Fruit fly (Drosophila melanogaster) whole organism, embryonic: Measurements from ENCODE around the gene Iyd.

ENCODE experiments used
- Aef1 ChIP-seq: fragments of 200-800 bp; sonication (Bioruptor generic); IDR thresholded peaks from 3 replicates; pipeline ENCODE4 v1.3.6; 2022; ENCODE audit warnings: missing biosample characterization, missing genetic modification characterization
- B-H1 ChIP-seq: fragments of 200-800 bp; sonication (Bioruptor generic); IDR thresholded peaks from 3 replicates; pipeline ENCODE4 v1.3.6; 2022; ENCODE audit warnings: missing biosample characterization, missing genetic modification characterization
- CG12155 ChIP-seq: fragments of 200-800 bp; sonication (Bioruptor generic); optimal IDR thresholded peaks from 3 replicates; lab custom pipeline; 2016; ENCODE audit warnings: missing biosample characterization, missing genetic modification characterization
- CG13123 ChIP-seq: fragments of 200-800 bp; sonication (Bioruptor generic); optimal IDR thresholded peaks from 2 replicates; lab custom pipeline; 2016; ENCODE audit warnings: missing biosample characterization, missing genetic modification characterization
- CG15073 ChIP-seq: fragments of 200-800 bp; sonication (Bioruptor generic); optimal IDR thresholded peaks from 2 replicates; lab custom pipeline; 2016; ENCODE audit warnings: missing biosample characterization, missing genetic modification characterization
- CG16779 ChIP-seq: fragments of 200-800 bp; sonication (Bioruptor generic); IDR thresholded peaks from 2 replicates; pipeline ENCODE4 v1.3.6; 2022; ENCODE audit warnings: missing biosample characterization, missing genetic modification characterization
- CG17359 ChIP-seq: fragments of 200-800 bp; sonication (Bioruptor generic); optimal IDR thresholded peaks from 3 replicates; lab custom pipeline; 2018; ENCODE audit warnings: missing biosample characterization, mild to moderate bottlenecking, missing genetic modification characterization, moderate library complexity
- CG17802 ChIP-seq: fragments of 200-800 bp; sonication (Bioruptor generic); optimal IDR thresholded peaks from 2 replicates; lab custom pipeline; 2018; ENCODE audit warnings: missing biosample characterization, mild to moderate bottlenecking, missing genetic modification characterization, moderate library complexity
- CG18764 ChIP-seq: fragments of 200-800 bp; sonication (Bioruptor generic); optimal IDR thresholded peaks from 3 replicates; lab custom pipeline; 2016; ENCODE audit warnings: missing biosample characterization, missing genetic modification characterization
- CG3163 ChIP-seq: fragments of 200-800 bp; sonication (Bioruptor generic); optimal IDR thresholded peaks from 3 replicates; lab custom pipeline; 2016; ENCODE audit warnings: missing biosample characterization, missing genetic modification characterization
- CG33213 ChIP-seq: fragments of 200-800 bp; sonication (Bioruptor generic); optimal IDR thresholded peaks from 3 replicates; lab custom pipeline; 2016; ENCODE audit warnings: missing biosample characterization, missing genetic modification characterization
- CG42726 ChIP-seq: fragments of 200-800 bp; sonication (Bioruptor generic); IDR thresholded peaks from 2 replicates; pipeline ENCODE4 v1.3.6; 2022; ENCODE audit warnings: missing biosample characterization, missing genetic modification characterization; ENCODE audit not compliant: partially characterized antibody
- CG4617 ChIP-seq: fragments of 200-800 bp; sonication (Bioruptor generic); optimal IDR thresholded peaks from 3 replicates; lab custom pipeline; 2016; ENCODE audit warnings: missing biosample characterization, missing genetic modification characterization, borderline replicate concordance
- CG8281 ChIP-seq: fragments of 200-800 bp; sonication (Bioruptor generic); optimal IDR thresholded peaks from 2 replicates; lab custom pipeline; 2018; ENCODE audit warnings: missing biosample characterization, mild to moderate bottlenecking, missing genetic modification characterization, moderate library complexity
- D ChIP-seq, 2 experiments: fragments of 200-800 bp in 1 of 2; fragments of >200 bp in 1 of 2; sonication (Bioruptor generic) in 1 of 2; optimal IDR thresholded peaks; 2 replicates in 1 of 2; 3 replicates in 1 of 2; lab custom pipeline; 2017; ENCODE audit warnings: mild to moderate bottlenecking in 1 of 2, missing biosample characterization in 1 of 2, missing genetic modification characterization in 1 of 2, missing genetic modification reagents in 1 of 2
- GATAe ChIP-seq: fragments of 200-800 bp; sonication (Bioruptor generic); conservative IDR thresholded peaks from 2 replicates; pipeline ENCODE4 v1.3.6; 2022; ENCODE audit warnings: missing biosample characterization, missing genetic modification characterization
- HLH4C ChIP-seq: fragments of 200-800 bp; sonication (Bioruptor generic); IDR thresholded peaks from 3 replicates; pipeline ENCODE4 v1.3.6; 2022; ENCODE audit warnings: missing biosample characterization, missing genetic modification characterization; ENCODE audit not compliant: partially characterized antibody
- Hr3 ChIP-seq: fragments of 200-800 bp; sonication (Bioruptor generic); optimal IDR thresholded peaks from 3 replicates; lab custom pipeline; 2016; ENCODE audit warnings: missing biosample characterization, missing genetic modification characterization
- Med ChIP-seq: fragments of 200-800 bp; sonication (Bioruptor generic); peaks from one replicate; lab custom pipeline; 2016; ENCODE audit warnings: missing biosample characterization, missing genetic modification characterization, mild to moderate bottlenecking, inconsistent platforms, moderate library complexity
- Mes4 ChIP-seq: fragments of 200-800 bp; sonication (Bioruptor generic); optimal IDR thresholded peaks from 2 replicates; lab custom pipeline; 2016; ENCODE audit warnings: missing biosample characterization, missing genetic modification characterization
- Neu2 ChIP-seq: fragments of 200-800 bp; sonication (Bioruptor generic); optimal IDR thresholded peaks from 3 replicates; lab custom pipeline; 2016; ENCODE audit warnings: missing biosample characterization, missing genetic modification characterization, borderline replicate concordance
- Nf-YB ChIP-seq: fragments of 200-800 bp; sonication (Bioruptor generic); optimal IDR thresholded peaks from 3 replicates; lab custom pipeline; 2019; ENCODE audit warnings: missing biosample characterization, mild to moderate bottlenecking, missing genetic modification characterization, moderate library complexity
- Scr ChIP-seq: fragments of 200-800 bp; sonication (Bioruptor generic); IDR thresholded peaks from 2 replicates; pipeline ENCODE4 v1.3.6; 2022; ENCODE audit warnings: missing biosample characterization, missing genetic modification characterization; ENCODE audit not compliant: partially characterized antibody
- ap ChIP-seq: fragments of 200-800 bp; sonication (Bioruptor generic); IDR thresholded peaks from 2 replicates; pipeline ENCODE4 v1.3.6; 2022; ENCODE audit warnings: missing biosample characterization, missing genetic modification characterization
- chm ChIP-seq: fragments of 200-800 bp; sonication (Bioruptor generic); IDR thresholded peaks from 2 replicates; pipeline ENCODE4 v1.3.6; 2022; ENCODE audit warnings: missing biosample characterization, missing genetic modification characterization
- crol ChIP-seq: fragments of 200-800 bp; sonication (Bioruptor generic); IDR thresholded peaks from 2 replicates; pipeline ENCODE4 v1.3.6; 2022; ENCODE audit warnings: missing biosample characterization, missing genetic modification characterization
- da ChIP-seq: fragments of 200-800 bp; sonication (Bioruptor generic); optimal IDR thresholded peaks from 2 replicates; lab custom pipeline; 2016; ENCODE audit warnings: missing biosample characterization, missing genetic modification characterization
- dmrt99B ChIP-seq: fragments of 200-800 bp; sonication (Bioruptor generic); optimal IDR thresholded peaks from 2 replicates; lab custom pipeline; 2018; ENCODE audit warnings: missing biosample characterization, mild to moderate bottlenecking, missing genetic modification characterization, moderate library complexity
- en ChIP-seq: fragments of 200-800 bp; sonication (Bioruptor generic); optimal IDR thresholded peaks from 2 replicates; lab custom pipeline; 2016; ENCODE audit warnings: missing biosample characterization, missing genetic modification characterization
- fd3F ChIP-seq: fragments of 200-800 bp; sonication (Bioruptor generic); optimal IDR thresholded peaks from 2 replicates; lab custom pipeline; 2018; ENCODE audit warnings: missing biosample characterization, mild to moderate bottlenecking, missing genetic modification characterization, moderate library complexity
- fru ChIP-seq: fragments of >200 bp; optimal IDR thresholded peaks from 2 replicates; lab custom pipeline; 2017
- gcm2 ChIP-seq: fragments of 200-800 bp; sonication (Bioruptor generic); optimal IDR thresholded peaks from 2 replicates; lab custom pipeline; 2016; ENCODE audit warnings: missing biosample characterization, missing genetic modification characterization
- inv ChIP-seq: fragments of 200-800 bp; sonication (Bioruptor generic); IDR thresholded peaks from 2 replicates; pipeline ENCODE4 v1.3.6; 2022; ENCODE audit warnings: missing biosample characterization, missing genetic modification characterization; ENCODE audit not compliant: partially characterized antibody
- ken ChIP-seq: fragments of 200-800 bp; sonication (Bioruptor generic); IDR thresholded peaks from 3 replicates; pipeline ENCODE4 v1.3.6; 2022; ENCODE audit warnings: missing biosample characterization, missing genetic modification characterization
- lbe ChIP-seq: fragments of 200-800 bp; sonication (Bioruptor generic); optimal IDR thresholded peaks from 2 replicates; lab custom pipeline; 2016; ENCODE audit warnings: missing biosample characterization, mild to moderate bottlenecking, missing genetic modification characterization
- luna ChIP-seq: fragments of 200-800 bp; sonication (Bioruptor generic); optimal IDR thresholded peaks from 2 replicates; lab custom pipeline; 2016; ENCODE audit warnings: missing biosample characterization, missing genetic modification characterization
- nerfin-2 ChIP-seq: fragments of 200-800 bp; sonication (Bioruptor generic); IDR thresholded peaks from 2 replicates; pipeline ENCODE4 v1.3.6; 2022; ENCODE audit warnings: missing biosample characterization, missing genetic modification characterization; ENCODE audit not compliant: partially characterized antibody
- nom ChIP-seq: fragments of 200-800 bp; sonication (Bioruptor generic); optimal IDR thresholded peaks from 2 replicates; lab custom pipeline; 2017; ENCODE audit warnings: missing biosample characterization, missing genetic modification characterization, mild to moderate bottlenecking, moderate library complexity, missing genetic modification reagents
- onecut ChIP-seq: fragments of 200-800 bp; sonication (Bioruptor generic); IDR thresholded peaks from 2 replicates; pipeline ENCODE4 v1.3.6; 2022; ENCODE audit warnings: missing biosample characterization, missing genetic modification characterization
- phol ChIP-seq: fragments of 200-800 bp; sonication (Bioruptor generic); optimal IDR thresholded peaks from 3 replicates; lab custom pipeline; 2018; ENCODE audit warnings: missing biosample characterization, mild to moderate bottlenecking, missing genetic modification characterization, moderate library complexity
- pum ChIP-seq: fragments of 200-800 bp; sonication (Bioruptor generic); optimal IDR thresholded peaks from 2 replicates; lab custom pipeline; 2016; ENCODE audit warnings: missing biosample characterization, missing genetic modification characterization
- ranshi ChIP-seq: fragments of 200-800 bp; sonication (Bioruptor generic); IDR thresholded peaks from 2 replicates; pipeline ENCODE4 v1.3.6; 2022; ENCODE audit warnings: missing biosample characterization, missing genetic modification characterization
- sisA ChIP-seq: fragments of 200-800 bp; sonication (Bioruptor generic); IDR thresholded peaks from 2 replicates; pipeline ENCODE4 v1.3.6; 2022; ENCODE audit warnings: missing biosample characterization, missing genetic modification characterization
- slbo ChIP-seq: fragments of 200-800 bp; sonication (Bioruptor generic); IDR thresholded peaks from 2 replicates; pipeline ENCODE4 v1.3.6; 2022; ENCODE audit warnings: missing biosample characterization, missing genetic modification characterization
- sr ChIP-seq: fragments of 200-800 bp; sonication (Bioruptor generic); IDR thresholded peaks from 3 replicates; pipeline ENCODE4 v1.3.6; 2022; ENCODE audit warnings: missing biosample characterization, missing genetic modification characterization
- tap ChIP-seq: fragments of 200-800 bp; optimal IDR thresholded peaks from 3 replicates; lab custom pipeline; 2019; ENCODE audit warnings: missing biosample characterization, mild to moderate bottlenecking, missing genetic modification characterization, moderate library complexity
- unpg ChIP-seq: fragments of 200-800 bp; sonication (Bioruptor generic); optimal IDR thresholded peaks from 3 replicates; lab custom pipeline; 2018; ENCODE audit warnings: missing biosample characterization, mild to moderate bottlenecking, missing genetic modification characterization, moderate library complexity
- vnd ChIP-seq: fragments of 200-800 bp; sonication (Bioruptor generic); IDR thresholded peaks from 3 replicates; pipeline ENCODE4 v1.3.6; 2022; ENCODE audit warnings: missing biosample characterization, missing genetic modification characterization; ENCODE audit not compliant: partially characterized antibody
- zf30C ChIP-seq: fragments of 200-800 bp; sonication (Bioruptor generic); optimal IDR thresholded peaks from 3 replicates; lab custom pipeline; 2018; ENCODE audit warnings: missing biosample characterization, mild to moderate bottlenecking, missing genetic modification characterization
- zfh2 ChIP-seq: fragments of 200-800 bp; sonication (Bioruptor generic); optimal IDR thresholded peaks from 2 replicates; lab custom pipeline; 2016; ENCODE audit warnings: missing biosample characterization, missing genetic modification characterization

Gene Iyd

DNA sequence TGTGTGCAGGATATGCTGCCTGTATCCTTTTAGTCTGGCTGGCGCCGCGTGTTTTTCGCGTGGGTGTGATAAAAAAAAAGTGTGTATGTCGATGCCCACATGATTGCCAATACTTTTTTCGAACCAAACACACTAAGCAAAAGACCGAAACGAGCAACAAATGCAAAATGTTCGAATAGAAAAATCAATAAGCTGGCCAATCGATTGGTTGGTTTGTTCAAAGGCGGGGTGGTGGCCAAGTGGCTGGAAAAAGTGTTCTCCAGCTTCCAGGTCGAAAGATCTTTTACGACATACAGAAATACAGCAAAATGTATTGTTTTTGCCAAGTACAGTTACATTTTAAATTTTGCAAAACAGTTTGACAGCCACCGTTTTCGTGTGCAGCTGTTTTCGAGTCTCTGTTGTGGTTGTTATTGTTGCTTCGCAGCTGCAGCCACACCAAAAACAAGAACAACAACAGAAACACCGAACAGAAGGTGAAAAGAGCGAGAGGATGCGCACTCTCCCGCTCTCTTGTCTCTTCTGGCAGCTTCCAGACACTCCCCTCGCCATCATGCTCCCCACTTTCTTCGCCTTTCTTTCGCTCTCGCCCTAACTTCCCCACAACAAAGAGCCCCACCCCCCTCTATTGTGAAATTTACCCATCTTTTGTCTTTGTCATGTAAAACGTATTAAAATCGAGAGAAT lies 27.7 kb upstream of the Iyd start (continued):
- TF ChIP-seq slbo (GFP tag; lab: Robert Waterston, UW), result no peak
- TF ChIP-seq nom (GFP tag; lab: Kevin White, UChicago), result peak; percentile 41
- TF ChIP-seq Nf-YB, result no peak
- TF ChIP-seq Hr3 (GFP tag; lab: Kevin White, UChicago), result no peak
- no peak for TF ChIP-seq unpg (GFP tag; lab: Kevin White, UChicago)
- no peak for TF ChIP-seq chm (GFP tag; lab: Robert Waterston, UW)
- TF ChIP-seq B-H1 (GFP tag; lab: Robert Waterston, UW), result no peak
- no peak for TF ChIP-seq CG4617 (GFP tag; lab: Kevin White, UChicago)
- TF ChIP-seq vnd (GFP tag; lab: Robert Waterston, UW), result no peak
- no peak for TF ChIP-seq CG17359 (tag; lab: Kevin White, UChicago)
- TF ChIP-seq Aef1 (GFP tag; lab: Robert Waterston, UW), result no peak
- TF ChIP-seq GATAe (GFP tag; lab: Robert Waterston, UW), result no peak
- TF ChIP-seq ken (GFP tag; lab: Robert Waterston, UW), result peak; percentile 50; the same call in 1 of the 3 replicates
- TF ChIP-seq Med (GFP tag; lab: Kevin White, UChicago), result peak; percentile 3
- no peak for TF ChIP-seq fd3F
- no peak for TF ChIP-seq CG12155 (GFP tag; lab: Kevin White, UChicago)
- no peak for TF ChIP-seq CG8281 (tag; lab: Kevin White, UChicago)
- no peak for TF ChIP-seq ranshi (GFP tag; lab: Robert Waterston, UW)
- no peak for TF ChIP-seq nerfin-2 (GFP tag; lab: Robert Waterston, UW)
- no peak for TF ChIP-seq en (GFP tag; lab: Kevin White, UChicago)
- no peak for TF ChIP-seq gcm2
- TF ChIP-seq pum (GFP tag; lab: Kevin White, UChicago), result no peak
- no peak for TF ChIP-seq ap (GFP tag; lab: Robert Waterston, UW)
- no peak for TF ChIP-seq CG42726 (GFP tag; lab: Robert Waterston, UW)
- TF ChIP-seq Neu2 (GFP tag; lab: Kevin White, UChicago), result no peak
- TF ChIP-seq crol, result peak; percentile 96
- TF ChIP-seq D (optimal IDR thresholded peaks at IDR 0.05; lab: Kevin White, UChicago), result no peak
- no peak for TF ChIP-seq D (GFP tag; optimal IDR thresholded peaks at IDR 0.05; lab: Kevin White, UChicago)
- 0 out of 3 replicates have a peak, but pooled peaks have one; percentile 19 for TF ChIP-seq HLH4C (GFP tag; lab: Robert Waterston, UW)
- TF ChIP-seq phol (tag; lab: Kevin White, UChicago), result no peak
- no peak for TF ChIP-seq Scr (GFP tag; lab: Robert Waterston, UW)
- TF ChIP-seq tap, result no peak
- no peak for TF ChIP-seq fru (lab: Kevin White, UChicago)
- TF ChIP-seq Mes4 (GFP tag; lab: Kevin White, UChicago), result no peak
- TF ChIP-seq CG16779, result no peak
- TF ChIP-seq dmrt99B (tag; lab: Kevin White, UChicago), result no peak
- peak; percentile 92 for TF ChIP-seq onecut (GFP tag; lab: Robert Waterston, UW)
- TF ChIP-seq CG15073, result no peak
- TF ChIP-seq sr (GFP tag; lab: Robert Waterston, UW), result no peak
- TF ChIP-seq zf30C (GFP tag; lab: Kevin White, UChicago), result no peak
- TF ChIP-seq CG33213 (GFP tag; lab: Kevin White, UChicago), result no peak
- TF ChIP-seq CG3163, result no peak
- no peak for TF ChIP-seq CG13123 (GFP tag; lab: Kevin White, UChicago)
- TF ChIP-seq inv, result no peak
- no peak for TF ChIP-seq lbe (GFP tag; lab: Kevin White, UChicago)
- no peak for TF ChIP-seq zfh2 (GFP tag; lab: Kevin White, UChicago)
- TF ChIP-seq CG18764, result no peak
- TF ChIP-seq CG17802, result no peak
- TF ChIP-seq da (GFP tag; lab: Kevin White, UChicago), result peak; percentile 31
- no peak for TF ChIP-seq sisA (GFP tag; lab: Robert Waterston, UW)
- no peak for TF ChIP-seq luna (GFP tag; lab: Kevin White, UChicago)
